Worm (Caenorhabditis elegans) whole organism, midembryonic: ENCODE results near the gene urm-1.

Experiments
- flt-1 ChIP-seq: fragments of 200-800 bp; sonication (Bioruptor generic); IDR thresholded peaks from 2 replicates; pipeline ENCODE4 v1.3.6; 2022; ENCODE audit warnings: missing genetic modification characterization, missing compliant biosample characterization
- klf-2 ChIP-seq: fragments of 200-800 bp; sonication (Bioruptor generic); conservative IDR thresholded peaks from 2 replicates; pipeline ENCODE4 v1.3.6; 2022; ENCODE audit warnings: missing genetic modification reagents, missing genetic modification characterization, missing compliant biosample characterization
- med-1 ChIP-seq: sonication (generic microtip); optimal IDR thresholded peaks from 2 replicates; lab custom pipeline; 2017; ENCODE audit warnings: missing genetic modification characterization, mild to moderate bottlenecking, missing compliant biosample characterization, antibody characterized with exemption, missing genetic modification reagents; ENCODE audit not compliant: insufficient read depth
- ztf-29 ChIP-seq: fragments of 200-800 bp; sonication (Bioruptor generic); IDR thresholded peaks from 2 replicates; pipeline ENCODE4 v1.3.6; 2022; ENCODE audit warnings: missing genetic modification reagents, missing genetic modification characterization, missing compliant biosample characterization

DNA sequence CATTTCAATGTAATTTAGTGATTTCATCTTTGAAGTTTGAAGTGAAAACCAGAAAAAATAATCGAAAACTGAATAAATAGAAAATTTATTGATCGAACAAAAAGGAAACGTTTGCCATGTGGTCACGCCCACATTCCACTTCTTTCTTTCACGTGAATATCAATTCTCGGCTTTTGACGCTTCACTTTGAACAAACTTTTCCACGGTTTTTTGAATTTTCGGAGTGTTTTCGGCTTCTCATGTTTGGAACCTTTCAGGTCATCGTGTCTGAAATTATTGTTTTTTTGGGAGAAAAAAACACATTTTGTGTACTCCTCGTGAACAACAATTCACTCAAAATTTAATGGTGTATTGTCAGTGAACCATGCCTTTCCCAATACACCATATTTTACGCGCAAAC lies 47.6 kb downstream of the urm-1 start, which contains the start of gene T21C12.8:
- TF ChIP-seq flt-1 (GFP tag; lab: Robert Waterston, UW) (no peak), ztf-29 (no peak), med-1 (GFP tag; lab: Kevin White, UChicago) (no peak), klf-2 (GFP tag; lab: Robert Waterston, UW) (no peak)
